Fruit fly (Drosophila melanogaster): ENCODE data around the gene Task7.

DNA sequence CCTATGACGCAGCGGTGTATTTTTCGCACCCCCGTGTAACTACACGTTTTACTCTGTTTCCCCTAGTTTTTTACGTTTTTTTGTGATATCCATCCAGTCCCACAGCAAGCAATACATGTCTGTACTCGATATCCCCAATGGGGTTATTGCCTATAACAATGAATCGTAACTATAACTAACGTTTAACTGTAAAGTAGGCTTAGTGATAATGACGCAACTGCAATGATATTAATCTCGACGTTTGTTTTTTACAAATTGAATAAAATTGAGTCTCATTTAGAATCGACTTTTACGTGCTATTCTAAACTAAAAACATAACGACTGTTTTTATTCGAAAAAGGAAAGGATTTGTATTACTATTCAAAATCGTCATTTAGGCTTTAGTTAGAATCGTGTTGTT, 4.9 kb upstream of the Task7 start:
- TF ChIP-seq sens-2 (GFP tag; IDR thresholded peaks at IDR 0.05), result no peak
- no peak for TF ChIP-seq Doc2 (GFP tag; IDR thresholded peaks at IDR 0.05)
- TF ChIP-seq tap (tag; optimal IDR thresholded peaks at IDR 0.05), result no peak
- no peak for TF ChIP-seq MBD-R2 (GFP tag; IDR thresholded peaks at IDR 0.05)

Measured in whole organism, embryonic.